Fruit fly (Drosophila melanogaster) whole organism, embryonic: ENCODE data around the gene Clamp.

Source experiments
- Atf6 ChIP-seq: fragments of 200-800 bp; sonication (Bioruptor generic); IDR thresholded peaks from 2 replicates; pipeline ENCODE4 v1.3.6; 2022; ENCODE audit warnings: missing biosample characterization, missing genetic modification characterization
- Bteb2 ChIP-seq: fragments of 200-800 bp; sonication (Bioruptor generic); optimal IDR thresholded peaks from 2 replicates; lab custom pipeline; 2016; ENCODE audit warnings: missing biosample characterization, missing genetic modification characterization
- CG1024 ChIP-seq: fragments of 200-800 bp; sonication (Bioruptor generic); IDR thresholded peaks from 2 replicates; pipeline ENCODE4 v1.3.6; 2022; ENCODE audit warnings: missing biosample characterization, missing genetic modification characterization
- CG10267 ChIP-seq: fragments of 200-800 bp; sonication (Bioruptor generic); optimal IDR thresholded peaks from 2 replicates; lab custom pipeline; 2018; ENCODE audit warnings: missing biosample characterization, mild to moderate bottlenecking, missing genetic modification characterization, moderate library complexity
- CG11723 ChIP-seq: fragments of 200-800 bp; sonication (Bioruptor generic); optimal IDR thresholded peaks from 2 replicates; lab custom pipeline; 2017; ENCODE audit warnings: missing biosample characterization, mild to moderate bottlenecking, missing genetic modification characterization
- CG12071 ChIP-seq: fragments of 200-800 bp; sonication (Bioruptor generic); optimal IDR thresholded peaks from 3 replicates; lab custom pipeline; 2018; ENCODE audit warnings: missing biosample characterization, mild to moderate bottlenecking, missing genetic modification characterization
- CG12104 ChIP-seq: fragments of 200-800 bp; sonication (Bioruptor generic); optimal IDR thresholded peaks from 3 replicates; lab custom pipeline; 2016; ENCODE audit warnings: missing biosample characterization, missing genetic modification characterization
- CG13287 ChIP-seq: fragments of 200-800 bp; sonication (Bioruptor generic); IDR thresholded peaks from 2 replicates; pipeline ENCODE4 v1.3.6; 2022; ENCODE audit warnings: missing biosample characterization, missing genetic modification characterization; ENCODE audit not compliant: partially characterized antibody
- CG13894 ChIP-seq: fragments of 200-800 bp; sonication (Bioruptor generic); optimal IDR thresholded peaks from 3 replicates; lab custom pipeline; 2018; ENCODE audit warnings: missing biosample characterization, mild to moderate bottlenecking, missing genetic modification characterization, moderate library complexity
- CG14441 ChIP-seq: fragments of 200-800 bp; sonication (Bioruptor generic); IDR thresholded peaks from 2 replicates; pipeline ENCODE4 v1.3.6; 2022; ENCODE audit warnings: missing biosample characterization, missing genetic modification characterization
- CG15479 ChIP-seq: fragments of 200-800 bp; sonication (Bioruptor generic); optimal IDR thresholded peaks from 3 replicates; lab custom pipeline; 2019; ENCODE audit warnings: missing biosample characterization, mild to moderate bottlenecking, missing genetic modification characterization, moderate library complexity
- CG15601 ChIP-seq: fragments of 200-800 bp; sonication (Bioruptor generic); optimal IDR thresholded peaks from 3 replicates; lab custom pipeline; 2019; ENCODE audit warnings: missing biosample characterization, mild to moderate bottlenecking, missing genetic modification characterization, moderate library complexity
- CG17359 ChIP-seq: fragments of 200-800 bp; sonication (Bioruptor generic); optimal IDR thresholded peaks from 3 replicates; lab custom pipeline; 2018; ENCODE audit warnings: missing biosample characterization, mild to moderate bottlenecking, missing genetic modification characterization, moderate library complexity
- CG1792 ChIP-seq: fragments of 200-800 bp; sonication (Bioruptor generic); optimal IDR thresholded peaks from 2 replicates; lab custom pipeline; 2016; ENCODE audit warnings: missing biosample characterization, missing genetic modification characterization
- CG18764 ChIP-seq: fragments of 200-800 bp; sonication (Bioruptor generic); optimal IDR thresholded peaks from 3 replicates; lab custom pipeline; 2016; ENCODE audit warnings: missing biosample characterization, missing genetic modification characterization
- CG2199 ChIP-seq: fragments of 200-800 bp; sonication (Bioruptor generic); IDR thresholded peaks from 3 replicates; pipeline ENCODE4 v1.3.6; 2022; ENCODE audit warnings: missing biosample characterization, missing genetic modification characterization
- CG31441 ChIP-seq: fragments of 200-800 bp; sonication (Bioruptor generic); IDR thresholded peaks from 2 replicates; pipeline ENCODE4 v1.3.6; 2022; ENCODE audit warnings: missing biosample characterization, missing genetic modification characterization
- CG4707 ChIP-seq: fragments of 200-800 bp; sonication (Bioruptor generic); optimal IDR thresholded peaks from 2 replicates; lab custom pipeline; 2018; ENCODE audit warnings: missing biosample characterization, mild to moderate bottlenecking, missing genetic modification characterization, moderate library complexity
- CG6854 ChIP-seq: fragments of 200-800 bp; sonication (Bioruptor generic); optimal IDR thresholded peaks from 3 replicates; lab custom pipeline; 2017; ENCODE audit warnings: missing biosample characterization, mild to moderate bottlenecking, missing genetic modification characterization
- CG8290 ChIP-seq, 3 experiments: fragments of 200-800 bp; sonication (Bioruptor generic); optimal IDR thresholded peaks; 2 replicates each; lab custom pipeline; 2016 to 2019; ENCODE audit warnings: missing biosample characterization in 3 of 3, missing genetic modification characterization in 3 of 3, mild to moderate bottlenecking in 2 of 3, moderate library complexity in 1 of 3
- CG8765 ChIP-seq: fragments of 200-800 bp; sonication (Bioruptor generic); IDR thresholded peaks from 2 replicates; pipeline ENCODE4 v1.3.6; 2022; ENCODE audit warnings: missing biosample characterization, missing genetic modification characterization
- Ets65A ChIP-seq: fragments of 200-800 bp; sonication (Bioruptor generic); peaks from one replicate; lab custom pipeline; 2016; ENCODE audit warnings: missing biosample characterization, missing genetic modification characterization
- Fer1 ChIP-seq: fragments of 200-800 bp; sonication (Bioruptor generic); optimal IDR thresholded peaks from 2 replicates; lab custom pipeline; 2017; ENCODE audit warnings: missing biosample characterization, mild to moderate bottlenecking, missing genetic modification characterization
- HLH3B ChIP-seq: fragments of 200-800 bp; sonication (Bioruptor generic); IDR thresholded peaks from 2 replicates; pipeline ENCODE4 v1.3.6; 2022; ENCODE audit warnings: missing biosample characterization, missing genetic modification characterization
- Mes4 ChIP-seq: fragments of 200-800 bp; sonication (Bioruptor generic); optimal IDR thresholded peaks from 2 replicates; lab custom pipeline; 2016; ENCODE audit warnings: missing biosample characterization, missing genetic modification characterization
- Nf-YA ChIP-seq: fragments of 200-800 bp; sonication (Bioruptor generic); IDR thresholded peaks from 2 replicates; pipeline ENCODE4 v1.3.6; 2022; ENCODE audit warnings: missing biosample characterization, missing genetic modification characterization
- Side ChIP-seq: fragments of 200-800 bp; sonication (Bioruptor generic); optimal IDR thresholded peaks from 2 replicates; lab custom pipeline; 2016; ENCODE audit warnings: missing biosample characterization, missing genetic modification characterization
- dmrt11E ChIP-seq: fragments of 200-800 bp; sonication (Bioruptor generic); optimal IDR thresholded peaks from 3 replicates; lab custom pipeline; 2018; ENCODE audit warnings: missing biosample characterization, mild to moderate bottlenecking, missing genetic modification characterization, moderate library complexity
- ems ChIP-seq: fragments of 200-800 bp; sonication (Bioruptor generic); optimal IDR thresholded peaks from 3 replicates; lab custom pipeline; 2016; ENCODE audit warnings: missing biosample characterization, missing genetic modification characterization
- exex ChIP-seq: fragments of 200-800 bp; sonication (Bioruptor generic); optimal IDR thresholded peaks from 4 replicates; lab custom pipeline; 2018; ENCODE audit warnings: missing biosample characterization, mild to moderate bottlenecking, missing genetic modification characterization, moderate library complexity
- gcm2 ChIP-seq: fragments of 200-800 bp; sonication (Bioruptor generic); optimal IDR thresholded peaks from 2 replicates; lab custom pipeline; 2016; ENCODE audit warnings: missing biosample characterization, missing genetic modification characterization
- grn ChIP-seq: fragments of 200-800 bp; sonication (Bioruptor generic); optimal IDR thresholded peaks from 3 replicates; lab custom pipeline; 2017; ENCODE audit warnings: missing biosample characterization, missing genetic modification characterization
- ind ChIP-seq: fragments of 200-800 bp; sonication (Bioruptor generic); optimal IDR thresholded peaks from 3 replicates; lab custom pipeline; 2016; ENCODE audit warnings: missing biosample characterization, missing genetic modification characterization
- lov ChIP-seq, 2 experiments: fragments of 200-800 bp in 1 of 2; fragments of >200 bp in 1 of 2; sonication (Bioruptor generic) in 1 of 2; IDR thresholded peaks in 1 of 2; optimal IDR thresholded peaks in 1 of 2; 2 replicates in 1 of 2; 3 replicates in 1 of 2; pipeline versions ENCODE4 v1.3.6 to Lab custom; 2017 to 2022; ENCODE audit warnings: missing biosample characterization in 1 of 2, missing genetic modification characterization in 1 of 2
- mirr ChIP-seq: fragments of 200-800 bp; sonication (Bioruptor generic); optimal IDR thresholded peaks from 3 replicates; lab custom pipeline; 2018; ENCODE audit warnings: missing biosample characterization, mild to moderate bottlenecking, missing genetic modification characterization
- mld ChIP-seq: fragments of 200-800 bp; sonication (Bioruptor generic); IDR thresholded peaks from 3 replicates; pipeline ENCODE4 v1.3.6; 2022; ENCODE audit warnings: missing biosample characterization, missing genetic modification characterization; ENCODE audit not compliant: partially characterized antibody
- slp2 ChIP-seq: fragments of 200-800 bp; sonication (Bioruptor generic); optimal IDR thresholded peaks from 2 replicates; lab custom pipeline; 2016; ENCODE audit warnings: missing biosample characterization, missing genetic modification characterization
- sob ChIP-seq: fragments of 200-800 bp; sonication (Bioruptor generic); IDR thresholded peaks from 2 replicates; pipeline ENCODE4 v1.3.6; 2022; ENCODE audit warnings: missing biosample characterization, missing genetic modification characterization
- ssp ChIP-seq: fragments of 200-800 bp; sonication (Bioruptor generic); IDR thresholded peaks from 2 replicates; pipeline ENCODE4 v1.3.6; 2022; ENCODE audit warnings: missing biosample characterization, missing genetic modification characterization
- sug ChIP-seq: fragments of 200-800 bp; optimal IDR thresholded peaks from 2 replicates; lab custom pipeline; 2019; ENCODE audit warnings: missing biosample characterization, mild to moderate bottlenecking, missing genetic modification characterization, moderate library complexity
- tll ChIP-seq, 2 experiments: fragments of 200-800 bp in 1 of 2; fragments of >200 bp in 1 of 2; sonication (Bioruptor generic) in 1 of 2; optimal IDR thresholded peaks; 2 replicates each; lab custom pipeline; 2017 to 2019; ENCODE audit warnings: missing biosample characterization in 2 of 2, missing genetic modification characterization in 2 of 2, mild to moderate bottlenecking in 1 of 2, moderate library complexity in 1 of 2
- zfh2 ChIP-seq: fragments of 200-800 bp; sonication (Bioruptor generic); optimal IDR thresholded peaks from 2 replicates; lab custom pipeline; 2016; ENCODE audit warnings: missing biosample characterization, missing genetic modification characterization

Gene Clamp

dm6 chr2L:22169044-22169515 is at the start of gene Clamp (continued):
- peak; percentile 100 for TF ChIP-seq ssp
- TF ChIP-seq CG11723 (GFP tag; lab: Kevin White, UChicago): peak; percentile 92
- no peak for TF ChIP-seq tll (GFP tag; optimal IDR thresholded peaks at IDR 0.05; lab: Kevin White, UChicago)
- TF ChIP-seq ems (GFP tag; lab: Kevin White, UChicago): no peak
- peak; percentile 10 for TF ChIP-seq CG15601 (tag; lab: Kevin White, UChicago)
- no peak for TF ChIP-seq HLH3B
- TF ChIP-seq CG8290 (GFP tag; optimal IDR thresholded peaks at IDR 0.05; lab: Kevin White, UChicago): peak; percentile 72
- TF ChIP-seq CG8290 (tag; optimal IDR thresholded peaks at IDR 0.05; lab: Kevin White, UChicago): peak; percentile 27 to 50
- TF ChIP-seq slp2 (GFP tag; lab: Kevin White, UChicago): peak; percentile 9

- TF ChIP-seq gcm2 (no peak), CG13287 (GFP tag; lab: Robert Waterston, UW) (no peak), Bteb2 (no peak), CG14441 (GFP tag; lab: Robert Waterston, UW) (no peak), CG6854 (no peak)
- TF ChIP-seq, all 482 proteins: peak for 0
These were observed 45.3 kb upstream of the Clamp start, which contains the start of gene Ir40a for dm6 chr2L:22214276-22214675. TSS of gene Ir40a (minus strand) at chr2L:22214376.

- TF ChIP-seq CG1024 (peak; percentile 65), ssp (peak; percentile 67)
These were observed 30.4 kb upstream of the Clamp start for dm6 chr2L:22199327-22199726.

- TF ChIP-seq CG13894 (tag; lab: Kevin White, UChicago) (peak; percentile 71), Atf6 (GFP tag; lab: Robert Waterston, UW) (no peak), mld (GFP tag; lab: Robert Waterston, UW) (peak; percentile 67; the same call in 1 of the 3 replicates)
These were observed 7.5 kb upstream of the Clamp start for dm6 chr2L:22176398-22176797.

- no peak for TF ChIP-seq CG12071 (GFP tag; lab: Kevin White, UChicago)
- TF ChIP-seq grn (GFP tag; lab: Kevin White, UChicago): peak; percentile 42
- no peak for TF ChIP-seq Fer1
- TF ChIP-seq mirr: peak; percentile 51
- peak; percentile 22 for TF ChIP-seq CG11723 (GFP tag; lab: Kevin White, UChicago)
- peak; percentile 87; the same call in 2 of the 3 replicates for TF ChIP-seq CG2199 (GFP tag; lab: Robert Waterston, UW)
- TF ChIP-seq exex (tag; lab: Kevin White, UChicago): peak; percentile 45
- TF ChIP-seq sug: peak; percentile 17
These were observed 6.2 kb upstream of the Clamp start, which contains the start of gene CG3635 for dm6 chr2L:22175101-22175500. TSS of gene CG3635 (plus strand) at chr2L:22175415.

dm6 chr2L:22168559-22169027 is 350 bp downstream of the Clamp start:
- TF ChIP-seq dmrt11E (no peak), sob (GFP tag; lab: Robert Waterston, UW) (peak; percentile 50), CG8765 (GFP tag; lab: Robert Waterston, UW) (no peak), CG15479 (GFP tag; lab: Kevin White, UChicago) (peak; percentile 72), ind (no peak), lov (optimal IDR thresholded peaks at IDR 0.05; lab: Kevin White, UChicago) (no peak), lov (GFP tag; IDR thresholded peaks at IDR 0.05; lab: Robert Waterston, UW) (no peak), Mes4 (GFP tag; lab: Kevin White, UChicago) (no peak), Side (GFP tag; lab: Kevin White, UChicago) (peak; percentile 56), CG1792 (GFP tag; lab: Kevin White, UChicago) (peak; percentile 26), CG4707 (GFP tag; lab: Kevin White, UChicago) (no peak), Ets65A (GFP tag; lab: Kevin White, UChicago) (peak; percentile 72), CG10267 (peak; percentile 91), CG12104 (GFP tag; lab: Kevin White, UChicago) (no peak), CG31441 (GFP tag; lab: Robert Waterston, UW) (no peak), CG17359 (tag; lab: Kevin White, UChicago) (no peak), CG18764 (GFP tag; lab: Kevin White, UChicago) (peak; percentile 29), Nf-YA (GFP tag; lab: Robert Waterston, UW) (no peak), zfh2 (peak; percentile 30)
